Fruit fly (Drosophila melanogaster) whole organism, wandering third instar larva: ENCODE data around the gene wls.

Experiments
- Abd-B ChIP-seq: fragments of >200 bp; optimal IDR thresholded peaks from 2 replicates; lab custom pipeline; 2017; ENCODE audit warnings: missing biosample characterization, missing genetic modification characterization
- Dif ChIP-seq: fragments of 200-275, 200-300 bp; sonication (Bioruptor generic); optimal IDR thresholded peaks from 2 replicates; lab custom pipeline; 2018; ENCODE audit warnings: missing biosample characterization, missing genetic modification characterization; ENCODE audit not compliant: partially characterized antibody
- ey ChIP-seq: fragments of 200-800 bp; sonication (Bioruptor generic); optimal IDR thresholded peaks from 2 replicates; lab custom pipeline; 2016; ENCODE audit warnings: missing biosample characterization, missing genetic modification characterization
- fru ChIP-seq: fragments of 200-800 bp; sonication (Bioruptor generic); optimal IDR thresholded peaks from 3 replicates; lab custom pipeline; 2016; ENCODE audit warnings: missing biosample characterization, mild to moderate bottlenecking, missing genetic modification characterization
- h ChIP-seq: fragments of 200-800 bp; sonication (Bioruptor generic); optimal IDR thresholded peaks from 3 replicates; lab custom pipeline; 2016; ENCODE audit warnings: missing biosample characterization, mild to moderate bottlenecking, missing genetic modification characterization
- jim ChIP-seq: fragments of 175-275, 200-325 bp; sonication (Bioruptor generic); optimal IDR thresholded peaks from 2 replicates; lab custom pipeline; 2016; ENCODE audit warnings: missing biosample characterization, mild to moderate bottlenecking, missing genetic modification characterization
- lola ChIP-seq: fragments of >200 bp; optimal IDR thresholded peaks from 2 replicates; lab custom pipeline; 2017; ENCODE audit warnings: missing biosample characterization, missing genetic modification characterization
- usp ChIP-seq: fragments of >200 bp; optimal IDR thresholded peaks from 2 replicates; lab custom pipeline; 2017; ENCODE audit warnings: missing biosample characterization, missing genetic modification characterization

- TF ChIP-seq Abd-B (no peak), lola (GFP tag; lab: Kevin White, UChicago) (no peak), jim (GFP tag; lab: Kevin White, UChicago) (no peak), Dif (GFP tag; lab: Kevin White, UChicago) (no peak), h (GFP tag; lab: Kevin White, UChicago) (no peak), ey (no peak), fru (GFP tag; lab: Kevin White, UChicago) (no peak), usp (GFP tag; lab: Kevin White, UChicago) (no peak)
Measured at dm6 chr3L:11218892-11219291, 49.5 kb upstream of the wls start.
